Fruit fly (Drosophila melanogaster) whole organism, pupa: ENCODE data around the gene Mcm2.

Experiments used
- CG10348 ChIP-seq: fragments of 200-800 bp; sonication (Bioruptor generic); IDR thresholded peaks from 2 replicates; pipeline ENCODE4 v1.3.6; 2022; ENCODE audit warnings: missing biosample characterization, missing genetic modification characterization
- CG12605 ChIP-seq: fragments of 200-800 bp; sonication (Bioruptor generic); IDR thresholded peaks from 2 replicates; pipeline ENCODE4 v1.3.6; 2022; ENCODE audit warnings: missing biosample characterization, missing genetic modification characterization
- CG13204 ChIP-seq: fragments of 200-800 bp; sonication (Bioruptor generic); optimal IDR thresholded peaks from 2 replicates; lab custom pipeline; 2018; ENCODE audit warnings: missing biosample characterization, mild to moderate bottlenecking, missing genetic modification characterization, moderate library complexity
- CG14655 ChIP-seq: fragments of 200-800 bp; sonication (Bioruptor generic); optimal IDR thresholded peaks from 3 replicates; lab custom pipeline; 2017; ENCODE audit warnings: mild to moderate bottlenecking, missing biosample characterization, missing genetic modification reagents, missing genetic modification characterization
- CG15710 ChIP-seq: fragments of 200-800 bp; sonication (Bioruptor generic); optimal IDR thresholded peaks from 2 replicates; lab custom pipeline; 2018; ENCODE audit warnings: missing biosample characterization, mild to moderate bottlenecking, missing genetic modification characterization, moderate library complexity
- CG17806 ChIP-seq: fragments of 200-800 bp; sonication (Bioruptor generic); optimal IDR thresholded peaks from 2 replicates; lab custom pipeline; 2018; ENCODE audit warnings: missing biosample characterization, mild to moderate bottlenecking, missing genetic modification characterization, moderate library complexity
- CG32121 ChIP-seq: fragments of 200-800 bp; sonication (Bioruptor generic); IDR thresholded peaks from 2 replicates; pipeline ENCODE4 v1.3.6; 2022; ENCODE audit warnings: missing biosample characterization, missing genetic modification characterization
- CG34367 ChIP-seq: fragments of 200-800 bp; sonication (Bioruptor generic); optimal IDR thresholded peaks from 2 replicates; lab custom pipeline; 2018; ENCODE audit warnings: missing biosample characterization, mild to moderate bottlenecking, missing genetic modification characterization
- CG4496 ChIP-seq: fragments of 200-800 bp; sonication (Bioruptor generic); IDR thresholded peaks from 3 replicates; pipeline ENCODE4 v1.3.6; 2022; ENCODE audit warnings: missing biosample characterization, missing genetic modification characterization
- CG8159 ChIP-seq: fragments of 200-800 bp; sonication (Bioruptor generic); optimal IDR thresholded peaks from 3 replicates; lab custom pipeline; 2018; ENCODE audit warnings: missing biosample characterization, mild to moderate bottlenecking, missing genetic modification characterization, moderate library complexity
- CG8301 ChIP-seq: fragments of 200-800 bp; sonication (Bioruptor generic); optimal IDR thresholded peaks from 2 replicates; lab custom pipeline; 2018; ENCODE audit warnings: missing biosample characterization, mild to moderate bottlenecking, missing genetic modification characterization
- CG9948 ChIP-seq: fragments of 200-800 bp; sonication (Bioruptor generic); optimal IDR thresholded peaks from 2 replicates; lab custom pipeline; 2018; ENCODE audit warnings: missing biosample characterization, mild to moderate bottlenecking, missing genetic modification characterization, moderate library complexity
- D1 ChIP-seq: fragments of 200-800 bp; sonication (Bioruptor generic); optimal IDR thresholded peaks from 2 replicates; lab custom pipeline; 2018; ENCODE audit warnings: missing biosample characterization, mild to moderate bottlenecking, missing genetic modification characterization, moderate library complexity
- EcR ChIP-seq: fragments of 200-800 bp; sonication (Bioruptor generic); optimal IDR thresholded peaks from 3 replicates; lab custom pipeline; 2019; ENCODE audit warnings: missing biosample characterization, missing genetic modification characterization, mild to moderate bottlenecking, moderate library complexity, missing genetic modification reagents
- Ets98B ChIP-seq: fragments of 200-800 bp; sonication (Bioruptor generic); IDR thresholded peaks from 2 replicates; pipeline ENCODE4 v1.3.6; 2022; ENCODE audit warnings: missing biosample characterization, missing genetic modification characterization
- Pif1A ChIP-seq: fragments of 200-800 bp; sonication (Bioruptor generic); optimal IDR thresholded peaks from 3 replicates; lab custom pipeline; 2016; ENCODE audit warnings: missing biosample characterization, missing genetic modification characterization
- Pif1B ChIP-seq: fragments of 200-800 bp; sonication (Bioruptor generic); optimal IDR thresholded peaks from 3 replicates; lab custom pipeline; 2016; ENCODE audit warnings: missing biosample characterization, missing genetic modification characterization
- Snoo ChIP-seq: fragments of 200-800 bp; sonication (Bioruptor generic); optimal IDR thresholded peaks from 3 replicates; lab custom pipeline; 2017; ENCODE audit warnings: missing biosample characterization, mild to moderate bottlenecking, missing genetic modification characterization, inconsistent platforms
- fd96Ca ChIP-seq: fragments of 200-800 bp; sonication (Bioruptor generic); IDR thresholded peaks from 3 replicates; pipeline ENCODE4 v1.3.6; 2022; ENCODE audit warnings: missing biosample characterization, missing genetic modification characterization
- gl ChIP-seq: fragments of 200-800 bp; sonication (Bioruptor generic); optimal IDR thresholded peaks from 2 replicates; lab custom pipeline; 2018; ENCODE audit warnings: missing biosample characterization, mild to moderate bottlenecking, missing genetic modification characterization
- rn ChIP-seq: fragments of 200-800 bp; sonication (Bioruptor generic); IDR thresholded peaks from 2 replicates; pipeline ENCODE4 v1.3.6; 2022; ENCODE audit warnings: missing biosample characterization, missing genetic modification characterization

Gene Mcm2

DNA sequence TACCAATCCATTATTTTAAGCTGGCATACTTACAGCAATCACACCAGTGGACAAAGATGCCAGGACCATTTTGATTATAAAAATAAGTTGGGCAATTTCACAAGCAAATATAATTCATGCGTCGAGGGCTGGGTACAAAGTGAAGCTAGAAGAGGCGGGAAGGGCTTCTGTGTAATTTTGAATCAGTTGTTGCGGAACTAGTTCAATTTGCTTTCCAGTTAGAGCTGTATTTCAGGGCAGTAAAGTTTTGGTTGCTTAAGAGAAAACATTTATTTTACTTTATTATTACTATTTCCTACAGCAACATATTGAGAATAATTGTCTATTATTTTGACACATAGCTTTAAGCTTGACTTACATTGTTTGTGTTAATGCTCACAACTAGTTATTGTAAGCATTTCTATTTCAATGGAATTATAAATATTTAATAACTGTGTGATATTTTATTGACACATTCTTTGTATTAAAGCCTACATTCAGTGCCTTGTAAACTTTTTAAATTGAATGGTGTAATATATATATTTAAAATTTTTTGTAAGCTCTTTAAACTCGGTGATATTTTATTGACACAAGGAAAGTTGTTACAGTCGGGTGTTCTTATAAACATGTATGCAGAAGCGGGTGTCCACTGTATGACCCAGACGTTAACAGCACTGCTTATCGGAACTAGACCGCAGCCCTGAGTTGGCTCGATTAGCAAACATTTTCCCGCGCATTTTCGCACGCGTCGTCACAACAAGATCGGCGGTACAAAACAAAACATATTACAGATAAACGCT, at the start of gene Mcm2, which contains the start of gene RPA1:
Mcm2 (plus strand) TSS at position 669 of the 779 bp plus-strand sequence.
RPA1 (minus strand) TSS at position 150 of the 779 bp plus-strand sequence.
- TF ChIP-seq fd96Ca (GFP tag; lab: Robert Waterston, UW) (peak; percentile 61; the same call in 2 of the 3 replicates), gl (tag; lab: Kevin White, UChicago) (no peak), CG15710 (tag; lab: Kevin White, UChicago) (peak; percentile 83), CG34367 (tag; lab: Kevin White, UChicago) (peak; percentile 65), rn (peak; percentile 73), CG32121 (GFP tag; lab: Robert Waterston, UW) (peak; percentile 73), CG10348 (GFP tag; lab: Robert Waterston, UW) (peak; percentile 39; the same call in 1 of the 2 replicates), CG8159 (peak; percentile 83), Pif1A (GFP tag; lab: Kevin White, UChicago) (no peak), CG17806 (tag; lab: Kevin White, UChicago) (peak; percentile 70), CG4496 (GFP tag; lab: Robert Waterston, UW) (peak; percentile 85), CG12605 (no peak), Ets98B (peak; percentile 71; the same call in 1 of the 2 replicates), D1 (tag; lab: Kevin White, UChicago) (no peak), CG14655 (no peak), Snoo (peak; percentile 85), EcR (GFP tag; lab: Kevin White, UChicago) (no peak), CG8301 (tag; lab: Kevin White, UChicago) (peak; percentile 64), Pif1B (GFP tag; lab: Kevin White, UChicago) (no peak), CG13204 (GFP tag; lab: Kevin White, UChicago) (no peak), CG9948 (tag; lab: Kevin White, UChicago) (peak; percentile 77)

DNA sequence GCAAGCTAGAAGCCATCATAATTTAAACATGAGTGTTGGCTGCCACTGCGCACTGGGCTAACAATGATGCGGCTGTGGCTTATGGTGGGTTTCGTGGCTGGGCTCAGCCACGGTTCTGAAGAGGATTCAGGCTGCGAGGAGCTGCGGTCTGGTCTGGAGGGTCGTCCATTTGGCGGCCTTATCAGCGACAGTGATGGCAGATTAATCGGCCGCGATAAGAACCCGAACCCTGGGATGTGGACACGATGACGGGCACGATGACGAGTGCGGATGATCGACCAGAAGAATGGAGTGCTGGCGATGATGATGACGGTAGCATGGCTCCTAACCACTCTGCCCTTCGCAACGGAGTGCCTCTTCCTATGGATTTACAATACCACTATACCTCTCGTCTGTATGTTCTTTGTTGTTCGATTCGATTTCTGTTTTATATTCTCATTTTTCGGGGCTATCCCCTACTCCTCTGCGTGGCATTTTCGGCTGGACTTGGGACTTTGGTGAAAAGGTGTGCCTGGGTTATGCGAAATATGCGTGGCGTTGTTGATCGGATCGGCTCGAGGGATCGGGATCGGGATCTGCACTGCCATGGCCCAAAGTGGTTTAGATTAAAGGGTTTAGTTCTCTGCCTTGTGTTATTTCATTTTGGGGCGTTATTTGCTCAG, 49.1 kb upstream of the Mcm2 start:
- TF ChIP-seq Pif1B (GFP tag; lab: Kevin White, UChicago) (no peak), Ets98B (no peak), Snoo (no peak), CG8301 (tag; lab: Kevin White, UChicago) (no peak), Pif1A (GFP tag; lab: Kevin White, UChicago) (no peak), CG9948 (tag; lab: Kevin White, UChicago) (no peak), CG15710 (tag; lab: Kevin White, UChicago) (no peak), CG14655 (no peak), CG12605 (no peak), D1 (tag; lab: Kevin White, UChicago) (no peak), fd96Ca (GFP tag; lab: Robert Waterston, UW) (no peak), CG10348 (GFP tag; lab: Robert Waterston, UW) (no peak), CG13204 (GFP tag; lab: Kevin White, UChicago) (no peak), gl (tag; lab: Kevin White, UChicago) (no peak), EcR (GFP tag; lab: Kevin White, UChicago) (no peak), CG32121 (GFP tag; lab: Robert Waterston, UW) (no peak), CG34367 (tag; lab: Kevin White, UChicago) (no peak), CG17806 (tag; lab: Kevin White, UChicago) (no peak), rn (no peak)
- TF ChIP-seq, all 21 proteins: peak for 0

DNA sequence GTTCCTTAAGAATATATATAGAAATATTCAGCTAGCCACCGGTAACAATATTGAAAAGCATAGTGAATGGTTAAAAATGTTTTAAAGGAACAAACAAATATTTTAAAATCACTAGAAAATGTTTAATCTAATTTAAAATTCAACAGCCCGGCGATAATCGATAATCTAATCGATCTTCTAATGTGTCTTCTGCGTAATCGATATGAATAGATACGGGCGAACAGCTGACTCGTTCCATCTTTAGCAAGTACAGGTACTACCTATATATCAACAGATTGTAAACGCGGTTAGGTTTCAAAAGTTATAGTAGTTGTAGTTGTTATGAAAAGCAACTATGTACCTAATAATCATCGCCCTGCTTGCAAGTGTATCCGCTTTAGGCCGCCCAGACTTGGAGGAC, 47.0 kb upstream of the Mcm2 start, which contains the start of gene CG7800:
CG7800 (plus strand) TSS at position 231 of the 400 bp plus-strand sequence.
- TF ChIP-seq CG8301 (tag; lab: Kevin White, UChicago) (no peak), D1 (tag; lab: Kevin White, UChicago) (no peak), gl (tag; lab: Kevin White, UChicago) (no peak)
- TF ChIP-seq, all 21 proteins: peak for 0

DNA sequence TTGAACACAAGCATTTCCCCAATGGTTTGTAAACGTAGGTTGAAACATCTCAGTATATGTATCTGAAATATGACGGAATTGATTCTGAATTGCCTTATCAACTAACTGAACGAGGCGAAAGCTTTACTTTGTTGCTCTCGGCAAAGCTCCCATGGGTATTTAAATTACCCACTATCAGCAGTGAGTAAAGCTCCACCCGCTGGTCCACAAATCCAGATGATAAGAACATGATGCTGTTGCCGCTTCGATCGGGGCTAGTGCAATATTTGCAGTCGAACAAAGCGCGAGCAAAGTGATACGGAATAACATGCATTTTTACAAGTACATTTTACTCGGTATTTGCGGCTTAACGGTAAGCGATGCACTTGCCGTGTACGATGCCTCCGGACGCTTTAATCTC, 44.9 kb upstream of the Mcm2 start, which contains the start of gene CG18249:
CG18249 (plus strand) TSS at position 256 of the 400 bp plus-strand sequence.
- TF ChIP-seq CG12605 (no peak), Pif1B (GFP tag; lab: Kevin White, UChicago) (no peak), D1 (tag; lab: Kevin White, UChicago) (no peak), rn (no peak), CG15710 (tag; lab: Kevin White, UChicago) (no peak), CG17806 (tag; lab: Kevin White, UChicago) (no peak), gl (tag; lab: Kevin White, UChicago) (no peak), CG4496 (GFP tag; lab: Robert Waterston, UW) (no peak), CG10348 (GFP tag; lab: Robert Waterston, UW) (no peak), Pif1A (GFP tag; lab: Kevin White, UChicago) (no peak), fd96Ca (GFP tag; lab: Robert Waterston, UW) (no peak), Ets98B (no peak), CG8301 (tag; lab: Kevin White, UChicago) (no peak), CG9948 (tag; lab: Kevin White, UChicago) (no peak), CG32121 (GFP tag; lab: Robert Waterston, UW) (no peak)

DNA sequence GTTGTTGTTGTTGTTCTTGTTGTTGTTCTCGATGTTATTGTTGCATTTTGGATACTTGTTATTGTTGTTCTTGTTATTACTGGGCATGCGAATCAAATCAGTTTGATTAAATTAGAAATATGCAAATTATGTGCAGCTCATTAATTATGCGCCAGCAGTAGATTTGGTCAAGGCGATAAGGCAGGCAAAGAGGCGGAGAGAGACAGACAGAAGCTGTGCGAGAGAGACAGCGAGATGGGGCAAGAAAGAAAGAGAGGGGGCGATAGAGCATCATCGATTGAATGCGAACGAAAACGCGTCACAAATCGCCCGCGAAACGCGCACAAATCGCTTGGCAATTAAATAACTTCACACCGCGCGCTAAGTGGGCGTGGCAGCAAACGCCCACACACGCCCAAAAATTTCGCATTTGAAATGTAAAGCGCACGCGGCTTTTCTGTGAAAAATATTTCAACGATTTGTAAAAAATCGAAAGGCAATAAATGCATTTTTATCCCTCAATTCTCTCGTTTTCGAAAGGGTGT, 41.6 kb upstream of the Mcm2 start:
- TF ChIP-seq Snoo (no peak), Ets98B (no peak), CG9948 (tag; lab: Kevin White, UChicago) (no peak), CG32121 (GFP tag; lab: Robert Waterston, UW) (no peak), CG34367 (tag; lab: Kevin White, UChicago) (no peak), rn (no peak), gl (tag; lab: Kevin White, UChicago) (no peak)
- TF ChIP-seq, all 21 proteins: peak for 0
